Fruit fly (Drosophila melanogaster) whole organism, adult: ENCODE measurements around the gene BigH1.

ENCODE experiments used
- CG12768 ChIP-seq: fragments of 200-800 bp; sonication (Bioruptor generic); optimal IDR thresholded peaks from 2 replicates; lab custom pipeline; 2017; ENCODE audit warnings: missing biosample characterization, missing genetic modification characterization, mild to moderate bottlenecking, moderate library complexity, missing genetic modification reagents
- CG14711 ChIP-seq: fragments of 200-800 bp; sonication (Bioruptor generic); optimal IDR thresholded peaks from 2 replicates; lab custom pipeline; 2018; ENCODE audit warnings: missing biosample characterization, mild to moderate bottlenecking, missing genetic modification characterization, moderate library complexity
- CG33017 ChIP-seq: fragments of 200-800 bp; sonication (Bioruptor generic); optimal IDR thresholded peaks from 2 replicates; lab custom pipeline; 2018; ENCODE audit warnings: missing biosample characterization, mild to moderate bottlenecking, missing genetic modification characterization, moderate library complexity
- CG5204 ChIP-seq: fragments of 200-800 bp; sonication (Bioruptor generic); optimal IDR thresholded peaks from 2 replicates; lab custom pipeline; 2016; ENCODE audit warnings: missing biosample characterization, missing genetic modification characterization
- CG7045 ChIP-seq: fragments of 200-800 bp; sonication (Bioruptor generic); optimal IDR thresholded peaks from 2 replicates; lab custom pipeline; 2017; ENCODE audit warnings: missing biosample characterization, mild to moderate bottlenecking, missing genetic modification characterization
- Clk ChIP-seq: fragments of 200-800 bp; sonication (Bioruptor generic); optimal IDR thresholded peaks from 2 replicates; lab custom pipeline; 2017; ENCODE audit warnings: missing biosample characterization, missing genetic modification characterization
- Crg-1 ChIP-seq: fragments of 200-800 bp; sonication (Bioruptor generic); optimal IDR thresholded peaks from 2 replicates; lab custom pipeline; 2016; ENCODE audit warnings: missing biosample characterization, missing genetic modification characterization
- kay ChIP-seq: fragments of 200-800 bp; sonication (Bioruptor generic); peaks from one replicate; lab custom pipeline; 2016; ENCODE audit warnings: missing biosample characterization, missing genetic modification characterization, borderline replicate concordance
- ovo ChIP-seq: fragments of 200-800 bp; sonication (Bioruptor generic); optimal IDR thresholded peaks from 2 replicates; lab custom pipeline; 2016; ENCODE audit warnings: missing biosample characterization, missing genetic modification characterization
- pad ChIP-seq: fragments of 200-800 bp; sonication (Bioruptor generic); optimal IDR thresholded peaks from 3 replicates; lab custom pipeline; 2017; ENCODE audit warnings: missing biosample characterization, missing genetic modification characterization, mild to moderate bottlenecking, moderate library complexity, missing genetic modification reagents

- TF ChIP-seq kay (GFP tag; lab: Kevin White, UChicago) (no peak), CG12768 (GFP tag; lab: Kevin White, UChicago) (no peak), CG7045 (GFP tag; lab: Kevin White, UChicago) (no peak), ovo (GFP tag; lab: Kevin White, UChicago) (no peak), CG33017 (no peak), pad (no peak), CG5204 (GFP tag; lab: Kevin White, UChicago) (no peak), CG14711 (no peak), Clk (GFP tag; lab: Kevin White, UChicago) (no peak), Crg-1 (no peak)
Observed at dm6 chr3R:14672915-14673314, 9.7 kb downstream of the BigH1 start.
